Fruit fly (Drosophila melanogaster) whole organism, pupa: ENCODE data around the gene Hr83.

Source experiments
- CG10348 ChIP-seq: fragments of 200-800 bp; sonication (Bioruptor generic); IDR thresholded peaks from 2 replicates; pipeline ENCODE4 v1.3.6; 2022; ENCODE audit warnings: missing biosample characterization, missing genetic modification characterization
- CG12605 ChIP-seq: fragments of 200-800 bp; sonication (Bioruptor generic); IDR thresholded peaks from 2 replicates; pipeline ENCODE4 v1.3.6; 2022; ENCODE audit warnings: missing biosample characterization, missing genetic modification characterization
- CG15710 ChIP-seq: fragments of 200-800 bp; sonication (Bioruptor generic); optimal IDR thresholded peaks from 2 replicates; lab custom pipeline; 2018; ENCODE audit warnings: missing biosample characterization, mild to moderate bottlenecking, missing genetic modification characterization, moderate library complexity
- CG17806 ChIP-seq: fragments of 200-800 bp; sonication (Bioruptor generic); optimal IDR thresholded peaks from 2 replicates; lab custom pipeline; 2018; ENCODE audit warnings: missing biosample characterization, mild to moderate bottlenecking, missing genetic modification characterization, moderate library complexity
- CG8159 ChIP-seq: fragments of 200-800 bp; sonication (Bioruptor generic); optimal IDR thresholded peaks from 3 replicates; lab custom pipeline; 2018; ENCODE audit warnings: missing biosample characterization, mild to moderate bottlenecking, missing genetic modification characterization, moderate library complexity
- CG9948 ChIP-seq: fragments of 200-800 bp; sonication (Bioruptor generic); optimal IDR thresholded peaks from 2 replicates; lab custom pipeline; 2018; ENCODE audit warnings: missing biosample characterization, mild to moderate bottlenecking, missing genetic modification characterization, moderate library complexity
- EcR ChIP-seq: fragments of 200-800 bp; sonication (Bioruptor generic); optimal IDR thresholded peaks from 3 replicates; lab custom pipeline; 2019; ENCODE audit warnings: missing biosample characterization, missing genetic modification characterization, mild to moderate bottlenecking, moderate library complexity, missing genetic modification reagents
- Pif1B ChIP-seq: fragments of 200-800 bp; sonication (Bioruptor generic); optimal IDR thresholded peaks from 3 replicates; lab custom pipeline; 2016; ENCODE audit warnings: missing biosample characterization, missing genetic modification characterization
- Snoo ChIP-seq: fragments of 200-800 bp; sonication (Bioruptor generic); optimal IDR thresholded peaks from 3 replicates; lab custom pipeline; 2017; ENCODE audit warnings: missing biosample characterization, mild to moderate bottlenecking, missing genetic modification characterization, inconsistent platforms
- fd96Ca ChIP-seq: fragments of 200-800 bp; sonication (Bioruptor generic); IDR thresholded peaks from 3 replicates; pipeline ENCODE4 v1.3.6; 2022; ENCODE audit warnings: missing biosample characterization, missing genetic modification characterization
- gl ChIP-seq: fragments of 200-800 bp; sonication (Bioruptor generic); optimal IDR thresholded peaks from 2 replicates; lab custom pipeline; 2018; ENCODE audit warnings: missing biosample characterization, mild to moderate bottlenecking, missing genetic modification characterization
- rn ChIP-seq: fragments of 200-800 bp; sonication (Bioruptor generic); IDR thresholded peaks from 2 replicates; pipeline ENCODE4 v1.3.6; 2022; ENCODE audit warnings: missing biosample characterization, missing genetic modification characterization

DNA sequence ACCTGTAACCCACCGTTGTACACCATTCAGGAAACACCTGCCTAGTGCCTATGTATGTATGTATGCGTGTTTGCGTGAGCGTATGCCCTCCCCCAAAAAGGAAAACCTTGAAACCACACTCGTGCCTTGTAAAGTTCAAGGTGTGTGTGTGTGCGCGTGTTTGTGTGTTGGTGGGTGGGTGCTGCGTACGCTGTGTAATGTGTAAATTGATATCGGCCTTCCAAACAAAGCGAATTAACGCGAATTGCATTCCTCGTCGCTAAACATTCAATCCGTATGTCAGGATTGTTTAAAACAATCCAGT, 34.4 kb downstream of the Hr83 start:
- TF ChIP-seq Snoo (tag; lab: Kevin White, UChicago) (no peak), rn (GFP tag; lab: Robert Waterston, UW) (no peak), CG12605 (GFP tag; lab: Robert Waterston, UW) (no peak), EcR (peak; percentile 86), gl (tag; lab: Kevin White, UChicago) (no peak), CG10348 (no peak), CG15710 (tag; lab: Kevin White, UChicago) (no peak), Pif1B (GFP tag; lab: Kevin White, UChicago) (no peak), fd96Ca (no peak), CG17806 (tag; lab: Kevin White, UChicago) (no peak), CG9948 (tag; lab: Kevin White, UChicago) (no peak), CG8159 (tag; lab: Kevin White, UChicago) (no peak)
